Fruit fly (Drosophila melanogaster) whole organism, larva: Measurements from ENCODE around the gene Cka.

Experiments used
- noc ChIP-seq: fragments of 200-800 bp; sonication (Bioruptor generic); optimal IDR thresholded peaks from 3 replicates; lab custom pipeline; 2019; ENCODE audit warnings: missing biosample characterization, mild to moderate bottlenecking, missing genetic modification characterization, moderate library complexity

Gene Cka

dm6 chr2L:7998655-7999054 lies 31.9 kb upstream of the Cka start, which contains the start of gene Sirup:
Gene Sirup (plus strand): TSS chr2L:7998869.
- TF ChIP-seq noc: no peak

DNA sequence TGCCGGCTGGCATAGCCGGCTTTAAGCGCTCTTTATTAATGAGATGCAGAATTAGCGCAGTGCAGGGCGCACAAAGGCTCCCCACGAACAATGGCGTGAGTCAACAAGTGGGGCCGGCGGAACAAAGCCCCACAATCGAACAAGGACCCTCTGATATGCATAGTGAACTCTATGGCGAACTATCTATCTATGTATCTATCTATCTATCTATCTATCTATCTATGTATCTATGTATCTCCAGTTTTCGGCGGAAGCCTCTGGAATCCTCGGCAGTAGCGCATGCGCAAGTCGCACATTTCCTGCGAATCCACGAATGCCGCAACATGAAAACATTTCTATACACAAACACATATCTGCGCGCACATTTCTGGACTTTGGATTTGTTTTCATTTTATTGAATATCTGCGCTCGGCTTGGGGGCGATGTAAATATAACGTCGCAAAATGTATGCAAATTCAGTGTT lies 29.9 kb upstream of the Cka start:
- peak; percentile 80 for TF ChIP-seq noc

dm6 chr2L:8001694-8002627 lies 28.6 kb upstream of the Cka start:
- TF ChIP-seq noc: peak; percentile 75

DNA sequence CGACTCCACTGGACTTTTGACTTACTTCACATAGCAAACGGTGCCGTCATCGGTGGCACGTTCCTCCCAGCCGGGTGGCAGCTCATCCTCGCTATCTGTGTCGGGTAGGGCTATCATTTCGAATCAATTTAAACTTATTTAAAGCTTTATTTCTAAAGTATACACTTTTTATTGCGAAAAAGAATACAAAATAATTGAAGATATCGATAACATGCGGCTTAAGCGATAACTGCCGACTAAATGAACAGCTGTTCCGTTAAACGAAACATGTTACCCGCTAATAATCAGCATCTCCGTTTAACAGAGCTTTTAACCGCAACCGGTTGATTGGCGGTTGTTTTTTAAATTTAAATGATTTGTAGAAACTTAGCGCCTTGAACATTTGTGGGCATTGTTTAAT lies 26.4 kb upstream of the Cka start, which contains the start of gene Wwox:
Wwox (minus strand) TSS at position 215 of the 400 bp plus-strand sequence.
- TF ChIP-seq noc: no peak

dm6 chr2L:8006038-8006437 lies 24.5 kb upstream of the Cka start:
- no peak for TF ChIP-seq noc

DNA sequence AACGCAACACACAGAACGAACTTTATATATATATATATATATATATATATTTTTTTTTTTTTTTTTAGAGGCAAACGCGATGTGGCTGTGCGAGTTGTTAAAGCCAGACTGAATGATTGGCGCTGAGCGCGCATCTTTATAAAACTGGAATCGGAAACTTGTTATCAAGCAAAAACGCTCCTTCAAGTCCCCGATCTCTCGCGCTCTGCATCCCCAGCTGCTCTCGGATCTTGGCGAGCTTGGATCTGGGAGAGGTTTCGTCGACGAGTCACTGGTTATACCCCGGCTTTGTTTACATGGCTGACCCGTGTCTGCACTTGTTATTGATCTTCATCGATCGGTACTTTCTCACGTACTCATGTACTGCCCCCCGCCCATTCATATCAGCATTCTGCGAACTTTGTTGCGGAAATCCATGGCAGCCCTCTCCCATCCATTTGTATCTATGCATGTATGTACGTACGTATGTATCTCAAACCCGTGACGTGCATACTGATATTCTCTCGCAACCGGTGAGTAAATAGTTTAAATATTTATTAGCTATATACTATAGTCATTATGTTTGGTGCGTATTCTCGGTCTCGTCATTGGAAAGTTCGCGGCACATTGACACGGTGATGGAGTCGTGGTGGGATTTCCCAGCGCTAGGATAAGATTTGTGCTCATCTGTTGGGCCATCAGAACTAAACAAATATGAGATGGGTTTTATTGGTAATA lies 23.2 kb upstream of the Cka start, which contains the start of gene Spn28Dc:
Spn28Dc (minus strand) TSS at position 51 of the 717 bp plus-strand sequence.
- no peak for TF ChIP-seq noc

DNA sequence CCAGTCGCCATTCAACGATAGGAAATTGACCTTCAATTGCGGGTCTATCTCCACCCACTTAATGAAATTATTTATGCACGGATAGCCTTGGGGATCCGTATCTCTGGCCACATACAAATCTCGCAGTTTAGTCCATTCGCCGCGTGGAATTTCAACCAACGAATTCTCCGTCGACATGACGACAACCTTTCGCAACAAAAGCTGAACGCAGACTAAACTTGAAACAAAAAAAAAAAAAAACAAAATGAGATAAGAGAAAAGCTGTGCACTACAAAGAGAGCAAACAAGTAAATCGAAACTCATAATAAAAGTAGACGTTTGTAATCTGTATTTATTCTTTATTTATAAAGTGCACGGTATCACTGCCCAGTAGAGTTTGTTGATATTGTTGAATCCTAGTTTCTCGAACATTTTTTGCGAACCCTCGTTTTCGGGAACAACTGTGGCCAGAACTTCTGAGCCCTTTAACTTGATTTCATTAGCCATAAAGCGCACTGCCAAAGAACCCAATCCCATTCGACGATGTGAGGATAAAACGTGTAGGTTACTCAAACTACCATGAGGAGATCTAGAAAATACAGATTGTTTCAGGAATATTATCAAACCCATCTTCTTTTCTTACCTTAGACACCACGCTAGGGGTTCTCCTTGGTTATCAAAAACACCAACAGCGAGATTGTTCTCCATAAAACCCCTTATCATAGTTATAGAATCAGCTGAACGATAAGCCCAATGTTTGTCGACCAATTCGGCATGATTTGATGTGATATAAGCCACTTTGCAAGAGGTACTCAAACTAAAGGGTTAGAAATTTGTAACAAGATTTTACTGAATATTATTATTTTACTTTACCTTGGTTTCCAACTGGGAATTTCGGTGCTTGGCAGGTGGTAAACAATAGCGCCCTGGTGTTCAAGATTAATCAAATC lies 21.0 kb upstream of the Cka start, which contains the start of gene CG12560:
CG12560 (minus strand) TSS at position 195 of the 929 bp plus-strand sequence.
- no peak for TF ChIP-seq noc

DNA sequence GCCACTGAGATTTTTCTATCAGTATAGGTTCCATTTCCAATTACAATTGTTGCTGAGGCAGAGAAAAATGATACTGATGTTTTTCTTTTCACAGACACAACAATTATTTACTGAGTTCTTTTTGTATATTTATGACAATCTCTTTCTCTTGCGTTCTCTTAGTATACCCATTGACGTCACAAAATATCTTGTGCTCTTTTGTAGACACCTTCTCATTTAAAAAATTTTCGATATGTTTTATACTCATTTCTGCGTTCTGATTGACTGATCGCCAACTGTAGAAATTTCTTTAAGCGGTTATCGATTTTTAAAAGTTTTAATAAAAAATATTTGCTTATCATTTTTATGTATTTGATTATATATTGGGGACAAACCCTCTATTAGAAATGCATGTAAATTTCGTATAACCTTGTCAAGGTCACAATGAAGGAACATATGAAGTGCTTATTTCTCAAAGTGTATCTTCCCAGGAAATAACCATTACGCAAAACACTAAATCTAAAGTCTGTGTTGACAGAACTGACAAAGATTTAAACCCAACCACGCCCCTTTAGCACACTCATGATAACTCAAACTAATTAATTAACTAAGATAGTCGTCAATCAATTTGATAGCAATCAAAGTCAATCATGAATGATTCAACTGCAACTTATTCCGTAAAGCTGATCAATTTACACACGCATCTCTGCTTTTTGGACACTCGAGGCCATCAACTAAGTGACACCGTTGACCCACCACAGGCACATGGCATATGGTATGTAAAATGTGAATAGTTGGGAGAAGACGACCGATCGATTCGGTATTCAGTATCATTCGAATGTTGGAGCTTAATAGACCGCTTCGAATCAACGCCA lies 19.7 kb upstream of the Cka start, which contains the start of the genes Glyat and Tg:
Glyat (minus strand) TSS at position 51 of the 854 bp plus-strand sequence.
Tg (plus strand) TSS at position 804 of the 854 bp plus-strand sequence.
- no peak for TF ChIP-seq noc

DNA sequence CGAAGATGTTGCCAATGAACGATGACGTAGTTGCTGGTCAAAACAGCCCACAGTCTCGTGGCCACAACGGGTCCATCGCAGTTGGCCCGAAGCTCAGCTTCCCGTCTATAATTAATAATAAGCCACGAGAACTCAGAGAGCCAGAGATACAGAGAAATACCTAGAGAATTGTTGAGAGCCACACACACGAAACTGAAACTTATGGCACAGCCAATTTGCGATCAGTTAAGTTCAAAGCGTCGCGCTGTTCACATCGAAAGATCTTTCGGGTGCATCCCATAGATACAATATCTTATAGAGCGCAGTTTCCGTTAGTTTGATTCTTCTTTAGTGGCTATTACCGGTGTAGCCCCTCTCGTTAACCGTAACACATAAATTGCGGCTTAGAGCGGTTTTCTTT lies 18.0 kb upstream of the Cka start:
- no peak for TF ChIP-seq noc

- TF ChIP-seq noc: no peak
Observed at dm6 chr2L:8024325-8024724, 6.2 kb upstream of the Cka start.

DNA sequence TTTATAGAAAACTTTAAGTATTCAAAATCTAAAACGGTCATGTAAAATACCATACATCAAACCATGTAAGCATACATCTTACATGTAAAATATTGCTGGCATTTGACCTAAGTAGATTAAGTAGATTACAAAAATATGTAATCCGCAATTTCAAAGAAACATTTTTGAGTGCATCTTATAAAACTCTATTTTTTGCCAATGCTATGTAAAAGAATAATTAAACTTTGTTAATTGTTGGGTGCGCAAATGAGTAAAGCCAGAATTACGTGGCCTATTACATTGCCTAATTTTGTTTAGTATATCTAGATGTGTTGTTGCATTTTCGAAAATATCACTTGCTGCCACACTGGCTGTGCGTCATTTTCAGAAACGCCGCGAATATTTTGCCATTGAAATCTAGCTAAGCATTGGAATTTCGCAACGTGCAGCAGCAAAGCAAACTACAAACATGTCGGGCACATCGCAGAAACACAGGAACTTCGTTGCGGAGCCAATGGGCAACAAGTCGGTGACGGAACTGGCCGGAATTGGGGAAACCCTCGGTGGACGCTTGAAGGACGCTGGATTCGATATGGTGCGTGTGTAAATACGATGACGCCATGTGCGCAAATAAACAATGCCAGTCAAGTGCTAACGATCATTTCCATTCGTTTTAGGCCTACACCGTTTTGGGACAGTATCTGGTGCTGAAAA lies 1.2 kb upstream of the Cka start, which contains the start of gene baf:
baf (plus strand) TSS at position 303 of the 693 bp plus-strand sequence.
- no peak for TF ChIP-seq noc

DNA sequence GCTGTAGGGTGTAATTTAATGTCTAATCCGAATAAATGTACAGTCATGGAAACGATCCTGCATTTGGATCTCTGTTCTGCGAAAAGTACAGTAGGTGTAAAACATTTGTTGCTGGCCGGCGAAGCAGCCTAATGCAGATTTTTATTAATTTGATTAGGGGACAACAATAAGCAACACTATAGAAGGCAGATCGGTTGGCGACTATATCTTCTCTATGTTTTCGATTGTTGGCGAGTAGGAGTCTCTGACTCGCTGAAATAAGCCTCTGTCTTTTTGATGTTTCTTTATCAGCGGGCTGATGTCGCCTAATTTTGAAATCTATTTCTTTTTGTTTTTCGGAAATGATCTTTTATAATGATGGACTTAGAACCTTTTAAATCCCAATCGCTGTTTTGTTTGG lies 419 bp upstream of the Cka start:
- TF ChIP-seq noc: no peak

- no peak for TF ChIP-seq noc
Observed at dm6 chr2L:8031588-8031987, 1.1 kb downstream of the Cka start.

dm6 chr2L:8033756-8034155 lies 3.2 kb downstream of the Cka start:
- no peak for TF ChIP-seq noc
